Fruit fly (Drosophila melanogaster) whole organism, embryonic: ENCODE data around the gene Hat1.
A peak's percentile ranks its signal among the peaks of the same experiment; 100 is the strongest.

Source experiments
- Bgb ChIP-seq: fragments of 200-800 bp; sonication (Bioruptor generic); IDR thresholded peaks from 2 replicates; pipeline ENCODE4 v1.3.6; 2022; ENCODE audit warnings: missing biosample characterization, missing genetic modification characterization; ENCODE audit not compliant: partially characterized antibody
- BtbVII ChIP-seq: fragments of 200-800 bp; sonication (Bioruptor generic); optimal IDR thresholded peaks from 3 replicates; lab custom pipeline; 2017; ENCODE audit warnings: missing biosample characterization, mild to moderate bottlenecking, missing genetic modification characterization
- C15 ChIP-seq: fragments of 200-800 bp; sonication (Bioruptor generic); IDR thresholded peaks from 3 replicates; pipeline ENCODE4 v1.3.6; 2022; ENCODE audit warnings: missing biosample characterization, missing genetic modification characterization
- CG10147 ChIP-seq: fragments of 200-800 bp; sonication (Bioruptor generic); optimal IDR thresholded peaks from 2 replicates; lab custom pipeline; 2019; ENCODE audit warnings: missing biosample characterization, mild to moderate bottlenecking, missing genetic modification characterization, moderate library complexity
- CG10565 ChIP-seq: fragments of 200-800 bp; sonication (Bioruptor generic); optimal IDR thresholded peaks from 3 replicates; lab custom pipeline; 2016; ENCODE audit warnings: missing biosample characterization, mild to moderate bottlenecking, missing genetic modification characterization
- CG12104 ChIP-seq: fragments of 200-800 bp; sonication (Bioruptor generic); optimal IDR thresholded peaks from 3 replicates; lab custom pipeline; 2016; ENCODE audit warnings: missing biosample characterization, missing genetic modification characterization
- CG12155 ChIP-seq: fragments of 200-800 bp; sonication (Bioruptor generic); optimal IDR thresholded peaks from 3 replicates; lab custom pipeline; 2016; ENCODE audit warnings: missing biosample characterization, missing genetic modification characterization
- CG12659 ChIP-seq: fragments of 200-800 bp; sonication (Bioruptor generic); optimal IDR thresholded peaks from 3 replicates; lab custom pipeline; 2017; ENCODE audit warnings: mild to moderate bottlenecking, missing biosample characterization, missing genetic modification reagents, missing genetic modification characterization
- CG13296 ChIP-seq: fragments of 200-800 bp; sonication (Bioruptor generic); optimal IDR thresholded peaks from 3 replicates; lab custom pipeline; 2018; ENCODE audit warnings: missing biosample characterization, mild to moderate bottlenecking, missing genetic modification characterization
- CG13775 ChIP-seq: fragments of 200-800 bp; sonication (Bioruptor generic); optimal IDR thresholded peaks from 3 replicates; lab custom pipeline; 2017; ENCODE audit warnings: missing biosample characterization, mild to moderate bottlenecking, missing genetic modification characterization
- CG15601 ChIP-seq: fragments of 200-800 bp; sonication (Bioruptor generic); optimal IDR thresholded peaks from 3 replicates; lab custom pipeline; 2019; ENCODE audit warnings: missing biosample characterization, mild to moderate bottlenecking, missing genetic modification characterization, moderate library complexity
- CG17568 ChIP-seq: fragments of 200-800 bp; sonication (Bioruptor generic); optimal IDR thresholded peaks from 2 replicates; lab custom pipeline; 2018; ENCODE audit warnings: missing biosample characterization, mild to moderate bottlenecking, missing genetic modification characterization, moderate library complexity
- CG17912 ChIP-seq: fragments of 200-800 bp; sonication (Bioruptor generic); optimal IDR thresholded peaks from 2 replicates; lab custom pipeline; 2018; ENCODE audit warnings: missing biosample characterization, mild to moderate bottlenecking, missing genetic modification characterization
- CG30020 ChIP-seq: fragments of 200-800 bp; optimal IDR thresholded peaks from 2 replicates; lab custom pipeline; 2019; ENCODE audit warnings: missing biosample characterization, mild to moderate bottlenecking, missing genetic modification characterization, moderate library complexity
- CG31224 ChIP-seq: fragments of 200-800 bp; sonication (Bioruptor generic); IDR thresholded peaks from 2 replicates; pipeline ENCODE4 v1.3.6; 2022; ENCODE audit warnings: missing biosample characterization, missing genetic modification characterization
- CG3163 ChIP-seq: fragments of 200-800 bp; sonication (Bioruptor generic); optimal IDR thresholded peaks from 3 replicates; lab custom pipeline; 2016; ENCODE audit warnings: missing biosample characterization, missing genetic modification characterization
- CG3838 ChIP-seq: fragments of 200-800 bp; sonication (Bioruptor generic); optimal IDR thresholded peaks from 3 replicates; lab custom pipeline; 2016; ENCODE audit warnings: missing biosample characterization, missing genetic modification characterization
- CG42726 ChIP-seq: fragments of 200-800 bp; sonication (Bioruptor generic); IDR thresholded peaks from 2 replicates; pipeline ENCODE4 v1.3.6; 2022; ENCODE audit warnings: missing biosample characterization, missing genetic modification characterization; ENCODE audit not compliant: partially characterized antibody
- CG6689 ChIP-seq: fragments of 200-800 bp; sonication (Bioruptor generic); IDR thresholded peaks from 2 replicates; pipeline ENCODE4 v1.3.6; 2022; ENCODE audit warnings: missing biosample characterization, missing genetic modification characterization
- CG6854 ChIP-seq: fragments of 200-800 bp; sonication (Bioruptor generic); optimal IDR thresholded peaks from 3 replicates; lab custom pipeline; 2017; ENCODE audit warnings: missing biosample characterization, mild to moderate bottlenecking, missing genetic modification characterization
- CG7839 ChIP-seq: fragments of 200-800 bp; sonication (Bioruptor generic); optimal IDR thresholded peaks from 3 replicates; lab custom pipeline; 2018; ENCODE audit warnings: missing biosample characterization, mild to moderate bottlenecking, missing genetic modification characterization, moderate library complexity
- CG8765 ChIP-seq: fragments of 200-800 bp; sonication (Bioruptor generic); IDR thresholded peaks from 2 replicates; pipeline ENCODE4 v1.3.6; 2022; ENCODE audit warnings: missing biosample characterization, missing genetic modification characterization
- Dfd ChIP-seq, 2 experiments: fragments of >200 bp; optimal IDR thresholded peaks; 2 replicates each; lab custom pipeline; 2017; ENCODE audit warnings: missing biosample characterization in 2 of 2, missing genetic modification characterization in 2 of 2
- Ets97D ChIP-seq: fragments of 200-800 bp; sonication (Bioruptor generic); optimal IDR thresholded peaks from 3 replicates; lab custom pipeline; 2016; ENCODE audit warnings: missing biosample characterization, missing genetic modification characterization
- HmgD ChIP-seq: fragments of 200-800 bp; sonication (Bioruptor generic); optimal IDR thresholded peaks from 3 replicates; lab custom pipeline; 2016; ENCODE audit warnings: missing biosample characterization, missing genetic modification characterization
- Hr39 ChIP-seq: fragments of >200 bp; optimal IDR thresholded peaks from 2 replicates; lab custom pipeline; 2017
- Meics ChIP-seq: fragments of 200-800 bp; sonication (Bioruptor generic); optimal IDR thresholded peaks from 2 replicates; lab custom pipeline; 2017; ENCODE audit warnings: missing biosample characterization, mild to moderate bottlenecking, missing genetic modification characterization
- Oli ChIP-seq: fragments of 200-800 bp; sonication (Bioruptor generic); optimal IDR thresholded peaks from 2 replicates; lab custom pipeline; 2018; ENCODE audit warnings: missing biosample characterization, mild to moderate bottlenecking, missing genetic modification characterization, moderate library complexity
- ab ChIP-seq: fragments of 200-800 bp; sonication (Bioruptor generic); optimal IDR thresholded peaks from 2 replicates; lab custom pipeline; 2016; ENCODE audit warnings: missing biosample characterization, missing genetic modification characterization
- amos ChIP-seq: fragments of 200-800 bp; sonication (Bioruptor generic); IDR thresholded peaks from 2 replicates; pipeline ENCODE4 v1.3.6; 2022; ENCODE audit warnings: missing biosample characterization, missing genetic modification characterization; ENCODE audit not compliant: partially characterized antibody
- bbx ChIP-seq: fragments of 200-800 bp; sonication (Bioruptor generic); IDR thresholded peaks from 2 replicates; pipeline ENCODE4 v1.3.6; 2022; ENCODE audit warnings: missing biosample characterization, missing genetic modification characterization; ENCODE audit not compliant: partially characterized antibody
- corto ChIP-seq: fragments of 200-800 bp; sonication (Bioruptor generic); optimal IDR thresholded peaks from 2 replicates; lab custom pipeline; 2016; ENCODE audit warnings: missing biosample characterization, mild to moderate bottlenecking, missing genetic modification characterization, moderate library complexity
- dmrt99B ChIP-seq: fragments of 200-800 bp; sonication (Bioruptor generic); optimal IDR thresholded peaks from 2 replicates; lab custom pipeline; 2018; ENCODE audit warnings: missing biosample characterization, mild to moderate bottlenecking, missing genetic modification characterization, moderate library complexity
- emc ChIP-seq: fragments of 200-800 bp; sonication (Bioruptor generic); optimal IDR thresholded peaks from 2 replicates; lab custom pipeline; 2016; ENCODE audit warnings: missing biosample characterization, missing genetic modification characterization
- gcm2 ChIP-seq: fragments of 200-800 bp; sonication (Bioruptor generic); optimal IDR thresholded peaks from 2 replicates; lab custom pipeline; 2016; ENCODE audit warnings: missing biosample characterization, missing genetic modification characterization
- gt ChIP-seq: fragments of 200-800 bp; sonication (Bioruptor generic); IDR thresholded peaks from 2 replicates; pipeline ENCODE4 v1.3.6; 2022; ENCODE audit warnings: missing biosample characterization, missing genetic modification characterization
- hb ChIP-seq: fragments of 200-800 bp; sonication (Bioruptor generic); IDR thresholded peaks from 3 replicates; pipeline ENCODE4 v1.3.6; 2022; ENCODE audit warnings: missing biosample characterization, missing genetic modification characterization; ENCODE audit not compliant: partially characterized antibody
- ind ChIP-seq: fragments of 200-800 bp; sonication (Bioruptor generic); optimal IDR thresholded peaks from 3 replicates; lab custom pipeline; 2016; ENCODE audit warnings: missing biosample characterization, missing genetic modification characterization
- kah ChIP-seq: fragments of 200-800 bp; sonication (Bioruptor generic); optimal IDR thresholded peaks from 2 replicates; lab custom pipeline; 2018; ENCODE audit warnings: missing biosample characterization, mild to moderate bottlenecking, missing genetic modification characterization
- pfk ChIP-seq: fragments of 200-800 bp; sonication (Bioruptor generic); optimal IDR thresholded peaks from 2 replicates; lab custom pipeline; 2018; ENCODE audit warnings: missing biosample characterization, mild to moderate bottlenecking, missing genetic modification characterization, moderate library complexity
- pros ChIP-seq: fragments of 200-800 bp; sonication (Bioruptor generic); optimal IDR thresholded peaks from 3 replicates; lab custom pipeline; 2019; ENCODE audit warnings: missing biosample characterization, mild to moderate bottlenecking, missing genetic modification characterization, moderate library complexity
- sc ChIP-seq, 3 experiments: fragments of >200 bp in 2 of 3; fragments of 200-800 bp in 1 of 3; sonication (Bioruptor generic) in 1 of 3; optimal IDR thresholded peaks; 2 replicates in 2 of 3; 3 replicates in 1 of 3; lab custom pipeline; 2017; ENCODE audit warnings: mild to moderate bottlenecking in 1 of 3, missing biosample characterization in 1 of 3, missing genetic modification characterization in 1 of 3, missing genetic modification reagents in 1 of 3
- sr ChIP-seq: fragments of 200-800 bp; sonication (Bioruptor generic); IDR thresholded peaks from 3 replicates; pipeline ENCODE4 v1.3.6; 2022; ENCODE audit warnings: missing biosample characterization, missing genetic modification characterization
- ssp ChIP-seq: fragments of 200-800 bp; sonication (Bioruptor generic); IDR thresholded peaks from 2 replicates; pipeline ENCODE4 v1.3.6; 2022; ENCODE audit warnings: missing biosample characterization, missing genetic modification characterization
- tin ChIP-seq: fragments of 200-800 bp; sonication (Bioruptor generic); optimal IDR thresholded peaks from 3 replicates; lab custom pipeline; 2016; ENCODE audit warnings: missing biosample characterization, missing genetic modification characterization
- z ChIP-seq: fragments of 200-800 bp; sonication (Bioruptor generic); IDR thresholded peaks from 3 replicates; pipeline ENCODE4 v1.3.6; 2022; ENCODE audit warnings: missing biosample characterization, missing genetic modification characterization
- zen ChIP-seq: fragments of 200-800 bp; sonication (Bioruptor generic); optimal IDR thresholded peaks from 3 replicates; lab custom pipeline; 2018; ENCODE audit warnings: missing biosample characterization, mild to moderate bottlenecking, missing genetic modification characterization, moderate library complexity
- zen2 ChIP-seq: fragments of 200-800 bp; sonication (Bioruptor generic); IDR thresholded peaks from 3 replicates; pipeline ENCODE4 v1.3.6; 2022; ENCODE audit warnings: missing biosample characterization, missing genetic modification characterization; ENCODE audit not compliant: partially characterized antibody

The Hat1 gene

dm6 chr3R:5742278-5743196 is 46.6 kb downstream of the Hat1 start, which contains the start of the genes Sym and Madm (continued):
- TF ChIP-seq tin (GFP tag; lab: Kevin White, UChicago) (peak; percentile 40), CG17912 (no peak), CG10147 (peak; percentile 39), dmrt99B (no peak), CG8765 (GFP tag; lab: Robert Waterston, UW) (no peak), CG42726 (GFP tag; lab: Robert Waterston, UW) (0 out of 2 replicates have a peak, but pooled peaks have one; percentile 23), zen2 (peak; percentile 70; the same call in 1 of the 3 replicates), sr (GFP tag; lab: Robert Waterston, UW) (peak; percentile 98), Hr39 (lab: Kevin White, UChicago) (no peak), CG13296 (GFP tag; lab: Kevin White, UChicago) (no peak), CG17568 (GFP tag; lab: Kevin White, UChicago) (no peak), gt (GFP tag; lab: Robert Waterston, UW) (no peak), CG31224 (GFP tag; lab: Robert Waterston, UW) (no peak), BtbVII (GFP tag; lab: Kevin White, UChicago) (no peak), CG12659 (GFP tag; lab: Kevin White, UChicago) (peak; percentile 56), CG30020 (tag; lab: Kevin White, UChicago) (peak; percentile 71), sc (optimal IDR thresholded peaks at IDR 0.05; lab: Kevin White, UChicago) (no peak), sc (GFP tag; optimal IDR thresholded peaks at IDR 0.05; lab: Kevin White, UChicago) (no peak), CG12104 (no peak), CG12155 (GFP tag; lab: Kevin White, UChicago) (peak; percentile 16), Meics (GFP tag; lab: Kevin White, UChicago) (peak; percentile 48), CG3163 (GFP tag; lab: Kevin White, UChicago) (no peak), Ets97D (GFP tag; lab: Kevin White, UChicago) (peak; percentile 84), z (GFP tag; lab: Robert Waterston, UW) (no peak), CG7839 (tag; lab: Kevin White, UChicago) (no peak), pfk (GFP tag; lab: Kevin White, UChicago) (no peak), Oli (no peak), zen (tag; lab: Kevin White, UChicago) (peak; percentile 50), pros (GFP tag; lab: Kevin White, UChicago) (no peak), ab (GFP tag; lab: Kevin White, UChicago) (no peak), corto (GFP tag; lab: Kevin White, UChicago) (no peak), CG6854 (GFP tag; lab: Kevin White, UChicago) (no peak), Bgb (GFP tag; lab: Robert Waterston, UW) (peak; percentile 78), CG13775 (GFP tag; lab: Kevin White, UChicago) (peak; percentile 51), ssp (peak; percentile 60; the same call in 1 of the 2 replicates), bbx (GFP tag; lab: Robert Waterston, UW) (peak; percentile 38; the same call in 1 of the 2 replicates), Dfd (GFP tag; optimal IDR thresholded peaks at IDR 0.05; lab: Kevin White, UChicago) (no peak), gcm2 (GFP tag; lab: Kevin White, UChicago) (no peak), CG15601 (tag; lab: Kevin White, UChicago) (no peak), amos (GFP tag; lab: Robert Waterston, UW) (peak; percentile 76), C15 (GFP tag; lab: Robert Waterston, UW) (no peak), CG10565 (GFP tag; lab: Kevin White, UChicago) (no peak), HmgD (GFP tag; lab: Kevin White, UChicago) (no peak), hb (GFP tag; lab: Robert Waterston, UW) (peak; percentile 88), CG6689 (GFP tag; lab: Robert Waterston, UW) (no peak), emc (GFP tag; lab: Kevin White, UChicago) (no peak), kah (no peak), ind (GFP tag; lab: Kevin White, UChicago) (peak; percentile 45), CG3838 (no peak)
